Worm (Caenorhabditis elegans): ENCODE measurements around the gene F22B7.1.

The F22B7.1 gene

ce11 chrIII:8653875-8654386 is 11.2 kb upstream of the F22B7.1 start, which contains the start of gene F22B7.9 (continued):
- TF ChIP-seq elt-2 (tag; optimal IDR thresholded peaks at IDR 0.05) (peak; percentile 54), ets-5 (GFP tag; IDR thresholded peaks at IDR 0.05) (no peak), sox-4 (tag; optimal IDR thresholded peaks at IDR 0.05) (no peak), jun-1 (tag; optimal IDR thresholded peaks at IDR 0.05) (no peak), ceh-82 (tag; optimal IDR thresholded peaks at IDR 0.05) (no peak), nhr-90 (tag; optimal IDR thresholded peaks at IDR 0.05; ENCODE audit: poor library complexity) (peak; percentile 20), fkh-10 (GFP tag; optimal IDR thresholded peaks at IDR 0.05) (no peak), C34B4.2 (tag; optimal IDR thresholded peaks at IDR 0.05) (no peak), nhr-237 (tag; optimal IDR thresholded peaks at IDR 0.05) (no peak), aly-2 (tag; optimal IDR thresholded peaks at IDR 0.05) (no peak), vab-15 (tag; optimal IDR thresholded peaks at IDR 0.05) (no peak), nhr-11 (tag; optimal IDR thresholded peaks at IDR 0.05) (no peak), ceh-63 (GFP tag; optimal IDR thresholded peaks at IDR 0.05) (no peak), nhr-76 (tag; optimal IDR thresholded peaks at IDR 0.05) (no peak), ztf-11 (tag; optimal IDR thresholded peaks at IDR 0.05) (no peak), lin-13 (GFP tag; optimal IDR thresholded peaks at IDR 0.05) (no peak), unc-62 (GFP tag; optimal IDR thresholded peaks at IDR 0.05) (no peak), nhr-85 (tag) (peak; percentile 81), mdl-1 (tag; optimal IDR thresholded peaks at IDR 0.05) (peak in 1 of 2 experiments; percentile 53), xbp-1 (tag; optimal IDR thresholded peaks at IDR 0.05) (no peak), sptf-1 (tag; optimal IDR thresholded peaks at IDR 0.05) (no peak), zip-4 (GFP tag; optimal IDR thresholded peaks at IDR 0.05) (no peak), zag-1 (tag; optimal IDR thresholded peaks at IDR 0.05) (no peak), nhr-28 (tag; optimal IDR thresholded peaks at IDR 0.05) (no peak), blmp-1 (tag; optimal IDR thresholded peaks at IDR 0.05) (no peak), skn-1 (tag; optimal IDR thresholded peaks at IDR 0.05) (peak; percentile 0), swsn-7 (tag; optimal IDR thresholded peaks at IDR 0.05) (no peak), F16B12.6 (tag; optimal IDR thresholded peaks at IDR 0.05) (no peak), lir-3 (tag; optimal IDR thresholded peaks at IDR 0.05; ENCODE audit: poor library complexity) (no peak), nhr-47 (tag; optimal IDR thresholded peaks at IDR 0.05) (peak; percentile 30), tbx-2 (tag; optimal IDR thresholded peaks at IDR 0.05) (peak; percentile 23), fkh-8 (tag; optimal IDR thresholded peaks at IDR 0.05) (no peak), unc-130 (tag; optimal IDR thresholded peaks at IDR 0.05) (no peak), fkh-4 (tag; optimal IDR thresholded peaks at IDR 0.05; ENCODE audit: borderline replicate concordance) (no peak), tlp-1 (tag; optimal IDR thresholded peaks at IDR 0.05) (no peak), pag-3 (tag; optimal IDR thresholded peaks at IDR 0.05; ENCODE audit: borderline replicate concordance, insufficient read depth) (no peak), nhr-84 (tag; optimal IDR thresholded peaks at IDR 0.05) (no peak), dpl-1 (GFP tag; optimal IDR thresholded peaks at IDR 0.05) (peak in 1 of 3 experiments; percentile 9), efl-1 (optimal IDR thresholded peaks at IDR 0.05) (no peak), efl-1 (GFP tag; optimal IDR thresholded peaks at IDR 0.05 in 1 of 2) (peak in 1 of 2 experiments; percentile 16), fos-1 (tag; optimal IDR thresholded peaks at IDR 0.05) (no peak), alr-1 (tag; optimal IDR thresholded peaks at IDR 0.05; ENCODE audit: borderline replicate concordance) (no peak), grh-1 (GFP tag; IDR thresholded peaks at IDR 0.05) (no peak), lsy-2 (tag; optimal IDR thresholded peaks at IDR 0.05) (peak in 1 of 2 experiments; percentile 18)

Data from whole organism, L1 larva.